Fruit fly (Drosophila melanogaster) whole organism, embryonic: ENCODE results near the gene Srpk79D.

Source experiments
- B-H1 ChIP-seq: fragments of 200-800 bp; sonication (Bioruptor generic); IDR thresholded peaks from 3 replicates; pipeline ENCODE4 v1.3.6; 2022; ENCODE audit warnings: missing biosample characterization, missing genetic modification characterization
- CG10979 ChIP-seq: fragments of 200-800 bp; sonication (Bioruptor generic); optimal IDR thresholded peaks from 2 replicates; lab custom pipeline; 2018; ENCODE audit warnings: missing biosample characterization, mild to moderate bottlenecking, missing genetic modification characterization, moderate library complexity
- CG13296 ChIP-seq: fragments of 200-800 bp; sonication (Bioruptor generic); optimal IDR thresholded peaks from 3 replicates; lab custom pipeline; 2018; ENCODE audit warnings: missing biosample characterization, mild to moderate bottlenecking, missing genetic modification characterization
- CG13775 ChIP-seq: fragments of 200-800 bp; sonication (Bioruptor generic); optimal IDR thresholded peaks from 3 replicates; lab custom pipeline; 2017; ENCODE audit warnings: missing biosample characterization, mild to moderate bottlenecking, missing genetic modification characterization
- CG14014 ChIP-seq: fragments of 200-800 bp; sonication (Bioruptor generic); IDR thresholded peaks from 2 replicates; pipeline ENCODE4 v1.3.6; 2022; ENCODE audit warnings: missing biosample characterization, missing genetic modification characterization
- CG14050 ChIP-seq: fragments of 200-800 bp; sonication (Bioruptor generic); IDR thresholded peaks from 3 replicates; pipeline ENCODE4 v1.3.6; 2022; ENCODE audit warnings: missing biosample characterization, missing genetic modification characterization
- CG14441 ChIP-seq: fragments of 200-800 bp; sonication (Bioruptor generic); IDR thresholded peaks from 2 replicates; pipeline ENCODE4 v1.3.6; 2022; ENCODE audit warnings: missing biosample characterization, missing genetic modification characterization
- CG14710 ChIP-seq: fragments of 200-800 bp; sonication (Bioruptor generic); optimal IDR thresholded peaks from 3 replicates; lab custom pipeline; 2019; ENCODE audit warnings: missing biosample characterization, mild to moderate bottlenecking, missing genetic modification characterization, moderate library complexity
- CG1529 ChIP-seq: fragments of 200-800 bp; sonication (Bioruptor generic); optimal IDR thresholded peaks from 3 replicates; lab custom pipeline; 2018; ENCODE audit warnings: missing biosample characterization, missing genetic modification characterization
- CG1603 ChIP-seq: fragments of 200-800 bp; sonication (Bioruptor generic); optimal IDR thresholded peaks from 2 replicates; lab custom pipeline; 2019; ENCODE audit warnings: missing biosample characterization, mild to moderate bottlenecking, missing genetic modification characterization, moderate library complexity
- CG18476 ChIP-seq: fragments of 200-800 bp; sonication (Bioruptor generic); optimal IDR thresholded peaks from 2 replicates; lab custom pipeline; 2016; ENCODE audit warnings: missing biosample characterization, mild to moderate bottlenecking, missing genetic modification characterization
- CG31224 ChIP-seq: fragments of 200-800 bp; sonication (Bioruptor generic); IDR thresholded peaks from 2 replicates; pipeline ENCODE4 v1.3.6; 2022; ENCODE audit warnings: missing biosample characterization, missing genetic modification characterization
- CG32772 ChIP-seq: fragments of 200-800 bp; sonication (Bioruptor generic); IDR thresholded peaks from 2 replicates; pipeline ENCODE4 v1.3.6; 2022; ENCODE audit warnings: missing biosample characterization, missing genetic modification characterization
- CG3726 ChIP-seq: fragments of 200-800 bp; sonication (Bioruptor generic); IDR thresholded peaks from 3 replicates; pipeline ENCODE4, ENCODE4 v1.3.6; 2022; ENCODE audit warnings: missing biosample characterization, missing genetic modification characterization
- CG6254 ChIP-seq: fragments of 200-800 bp; sonication (Bioruptor generic); optimal IDR thresholded peaks from 3 replicates; lab custom pipeline; 2017; ENCODE audit warnings: mild to moderate bottlenecking, missing biosample characterization, missing genetic modification reagents, missing genetic modification characterization
- CG7556 ChIP-seq: fragments of 200-800 bp; sonication (Bioruptor generic); optimal IDR thresholded peaks from 2 replicates; lab custom pipeline; 2017; ENCODE audit warnings: missing biosample characterization, mild to moderate bottlenecking, missing genetic modification characterization
- CG8281 ChIP-seq: fragments of 200-800 bp; sonication (Bioruptor generic); optimal IDR thresholded peaks from 2 replicates; lab custom pipeline; 2018; ENCODE audit warnings: missing biosample characterization, mild to moderate bottlenecking, missing genetic modification characterization, moderate library complexity
- CG8924 ChIP-seq: fragments of 200-800 bp; optimal IDR thresholded peaks from 3 replicates; lab custom pipeline; 2019; ENCODE audit warnings: missing biosample characterization, mild to moderate bottlenecking, missing genetic modification characterization, moderate library complexity
- CG9609 ChIP-seq: fragments of 200-800 bp; sonication (Bioruptor generic); optimal IDR thresholded peaks from 3 replicates; lab custom pipeline; 2016; ENCODE audit warnings: missing biosample characterization, missing genetic modification characterization
- CG9932 ChIP-seq: fragments of 200-800 bp; sonication (Bioruptor generic); IDR thresholded peaks from 2 replicates; pipeline ENCODE4 v1.3.6; 2022; ENCODE audit warnings: missing biosample characterization, missing genetic modification characterization
- CHES-1-like ChIP-seq: fragments of 200-800 bp; sonication (Bioruptor generic); optimal IDR thresholded peaks from 2 replicates; lab custom pipeline; 2016; ENCODE audit warnings: missing biosample characterization, missing genetic modification characterization
- Chrac-16 ChIP-seq: fragments of 200-800 bp; sonication (Bioruptor generic); optimal IDR thresholded peaks from 3 replicates; lab custom pipeline; 2016; ENCODE audit warnings: missing biosample characterization, missing genetic modification characterization
- D19A ChIP-seq: fragments of 200-800 bp; optimal IDR thresholded peaks from 3 replicates; lab custom pipeline; 2019; ENCODE audit warnings: missing biosample characterization, mild to moderate bottlenecking, missing genetic modification characterization, moderate library complexity
- Gug ChIP-seq: fragments of 200-800 bp; sonication (Bioruptor generic); IDR thresholded peaks from 4 replicates; pipeline ENCODE4 v1.3.6; 2022; ENCODE audit warnings: missing biosample characterization, missing genetic modification characterization
- Hey ChIP-seq: fragments of 200-800 bp; sonication (Bioruptor generic); optimal IDR thresholded peaks from 3 replicates; lab custom pipeline; 2018; ENCODE audit warnings: missing biosample characterization, mild to moderate bottlenecking, missing genetic modification characterization
- Hsf ChIP-seq: fragments of 200-800 bp; sonication (Bioruptor generic); optimal IDR thresholded peaks from 3 replicates; lab custom pipeline; 2016; ENCODE audit warnings: missing biosample characterization, missing genetic modification characterization
- Lim3 ChIP-seq: fragments of 200-800 bp; sonication (Bioruptor generic); IDR thresholded peaks from 2 replicates; pipeline ENCODE4 v1.3.6; 2022; ENCODE audit warnings: missing biosample characterization, missing genetic modification characterization
- Mad ChIP-seq: fragments of 200-800 bp; sonication (Bioruptor generic); optimal IDR thresholded peaks from 2 replicates; lab custom pipeline; 2016; ENCODE audit warnings: missing biosample characterization, missing genetic modification characterization
- Med ChIP-seq: fragments of 200-800 bp; sonication (Bioruptor generic); peaks from one replicate; lab custom pipeline; 2016; ENCODE audit warnings: missing biosample characterization, missing genetic modification characterization, mild to moderate bottlenecking, inconsistent platforms, moderate library complexity
- Meics ChIP-seq: fragments of 200-800 bp; sonication (Bioruptor generic); optimal IDR thresholded peaks from 2 replicates; lab custom pipeline; 2017; ENCODE audit warnings: missing biosample characterization, mild to moderate bottlenecking, missing genetic modification characterization
- Six4 ChIP-seq: fragments of 200-800 bp; sonication (Bioruptor generic); optimal IDR thresholded peaks from 2 replicates; lab custom pipeline; 2016; ENCODE audit warnings: missing biosample characterization, missing genetic modification characterization
- Sox100B ChIP-seq: fragments of 200-800 bp; sonication (Bioruptor generic); optimal IDR thresholded peaks from 3 replicates; lab custom pipeline; 2018; ENCODE audit warnings: missing biosample characterization, mild to moderate bottlenecking, missing genetic modification characterization
- Ssrp ChIP-seq: fragments of 200-800 bp; sonication (Bioruptor generic); optimal IDR thresholded peaks from 2 replicates; lab custom pipeline; 2018; ENCODE audit warnings: missing biosample characterization, mild to moderate bottlenecking, missing genetic modification characterization, moderate library complexity
- al ChIP-seq: fragments of 200-800 bp; sonication (Bioruptor generic); IDR thresholded peaks from 2 replicates; pipeline ENCODE4 v1.3.6; 2022; ENCODE audit warnings: missing biosample characterization, missing genetic modification characterization
- chif ChIP-seq, 2 experiments: fragments of 200-800 bp; sonication (Bioruptor generic); optimal IDR thresholded peaks; 3 replicates each; lab custom pipeline; 2016; ENCODE audit warnings: missing biosample characterization in 2 of 2, missing genetic modification characterization in 2 of 2
- corto ChIP-seq: fragments of 200-800 bp; sonication (Bioruptor generic); optimal IDR thresholded peaks from 2 replicates; lab custom pipeline; 2016; ENCODE audit warnings: missing biosample characterization, mild to moderate bottlenecking, missing genetic modification characterization, moderate library complexity
- danr ChIP-seq: fragments of 200-800 bp; sonication (Bioruptor generic); IDR thresholded peaks from 2 replicates; pipeline ENCODE4 v1.3.6; 2022; ENCODE audit warnings: missing biosample characterization, missing genetic modification characterization
- dimm ChIP-seq: fragments of 200-800 bp; sonication (Bioruptor generic); IDR thresholded peaks from 2 replicates; pipeline ENCODE4 v1.3.6; 2022; ENCODE audit warnings: missing biosample characterization, missing genetic modification characterization
- dmrt99B ChIP-seq: fragments of 200-800 bp; sonication (Bioruptor generic); optimal IDR thresholded peaks from 2 replicates; lab custom pipeline; 2018; ENCODE audit warnings: missing biosample characterization, mild to moderate bottlenecking, missing genetic modification characterization, moderate library complexity
- dpn ChIP-seq, 2 experiments: fragments of 200-800 bp; sonication (Bioruptor generic); optimal IDR thresholded peaks; 3 replicates each; lab custom pipeline; 2016; ENCODE audit warnings: missing biosample characterization in 2 of 2, missing genetic modification characterization in 2 of 2
- gsb ChIP-seq: fragments of 200-800 bp; sonication (Bioruptor generic); IDR thresholded peaks from 2 replicates; pipeline ENCODE4 v1.3.6; 2022; ENCODE audit warnings: missing biosample characterization, missing genetic modification characterization
- ham ChIP-seq: fragments of 200-800 bp; sonication (Bioruptor generic); IDR thresholded peaks from 2 replicates; pipeline ENCODE4 v1.3.6; 2022; ENCODE audit warnings: missing biosample characterization, missing genetic modification characterization
- hkb ChIP-seq, 2 experiments: fragments of 200-800 bp in 1 of 2; fragments of >200 bp in 1 of 2; sonication (Bioruptor generic) in 1 of 2; IDR thresholded peaks in 1 of 2; optimal IDR thresholded peaks in 1 of 2; 2 replicates each; pipeline versions ENCODE4 v1.3.6 to Lab custom; 2017 to 2022; ENCODE audit warnings: missing biosample characterization in 1 of 2, missing genetic modification characterization in 1 of 2
- klu ChIP-seq: fragments of 200-800 bp; sonication (Bioruptor generic); IDR thresholded peaks from 2 replicates; pipeline ENCODE4 v1.3.6; 2022; ENCODE audit warnings: missing biosample characterization, missing genetic modification characterization
- org-1 ChIP-seq: fragments of 200-800 bp; sonication (Bioruptor generic); optimal IDR thresholded peaks from 2 replicates; lab custom pipeline; 2017; ENCODE audit warnings: missing biosample characterization, missing genetic modification characterization
- pnt ChIP-seq: fragments of 200-800 bp; sonication (Bioruptor generic); optimal IDR thresholded peaks from 3 replicates; lab custom pipeline; 2016; ENCODE audit warnings: missing biosample characterization, missing genetic modification characterization
- row ChIP-seq: fragments of 200-800 bp; sonication (Bioruptor generic); IDR thresholded peaks from 3 replicates; pipeline ENCODE4 v1.3.6; 2022; ENCODE audit warnings: missing biosample characterization, missing genetic modification characterization
- ssp ChIP-seq: fragments of 200-800 bp; sonication (Bioruptor generic); IDR thresholded peaks from 2 replicates; pipeline ENCODE4 v1.3.6; 2022; ENCODE audit warnings: missing biosample characterization, missing genetic modification characterization
- sug ChIP-seq: fragments of 200-800 bp; optimal IDR thresholded peaks from 2 replicates; lab custom pipeline; 2019; ENCODE audit warnings: missing biosample characterization, mild to moderate bottlenecking, missing genetic modification characterization, moderate library complexity
- vvl ChIP-seq: fragments of 200-800 bp; sonication (Bioruptor generic); IDR thresholded peaks from 2 replicates; pipeline ENCODE4 v1.3.6; 2022; ENCODE audit warnings: missing biosample characterization, missing genetic modification characterization
- wor ChIP-seq: fragments of 200-800 bp; sonication (Bioruptor generic); IDR thresholded peaks from 2 replicates; pipeline ENCODE4 v1.3.6; 2022; ENCODE audit warnings: missing biosample characterization, missing genetic modification characterization

The Srpk79D gene

dm6 chr3L:22277186-22277585, 3.4 kb downstream of the Srpk79D start (continued):
- TF ChIP-seq CG9932 (GFP tag; lab: Robert Waterston, UW) = peak; percentile 74
- peak; percentile 56 for TF ChIP-seq CG32772 (GFP tag; lab: Robert Waterston, UW)
- peak; percentile 40; the same call in 1 of the 2 replicates for TF ChIP-seq wor (GFP tag; lab: Robert Waterston, UW)
- TF ChIP-seq corto = no peak
- TF ChIP-seq dmrt99B (tag; lab: Kevin White, UChicago) = no peak
- peak; percentile 39 for TF ChIP-seq CG7556 (GFP tag; lab: Kevin White, UChicago)
- TF ChIP-seq CG8924 = peak; percentile 20
- TF ChIP-seq Hsf = peak; percentile 34
- TF ChIP-seq al = peak; percentile 75
- peak; percentile 5 for TF ChIP-seq CG6254 (GFP tag; lab: Kevin White, UChicago)
- peak; percentile 91 for TF ChIP-seq Med (GFP tag; lab: Kevin White, UChicago)
- 0 out of 2 replicates have a peak, but pooled peaks have one; percentile 8 for TF ChIP-seq gsb (GFP tag; lab: Robert Waterston, UW)
- TF ChIP-seq row = peak; percentile 68
- TF ChIP-seq CG14050 (GFP tag; lab: Robert Waterston, UW) = peak; percentile 53; the same call in 1 of the 3 replicates
- peak; percentile 12 for TF ChIP-seq CG18476 (GFP tag; lab: Kevin White, UChicago)
- peak; percentile 29 for TF ChIP-seq Chrac-16 (GFP tag; lab: Kevin White, UChicago)
- TF ChIP-seq CG31224 (GFP tag; lab: Robert Waterston, UW) = peak; percentile 51; the same call in 1 of the 2 replicates
- peak; percentile 5 for TF ChIP-seq CHES-1-like (GFP tag; lab: Kevin White, UChicago)
- TF ChIP-seq Hey = no peak
- no peak for TF ChIP-seq org-1
- no peak for TF ChIP-seq CG1603 (tag; lab: Kevin White, UChicago)
- TF ChIP-seq vvl = peak; percentile 55
- TF ChIP-seq klu (GFP tag; lab: Robert Waterston, UW) = peak; percentile 67; the same call in 1 of the 2 replicates
- TF ChIP-seq ssp (GFP tag; lab: Robert Waterston, UW) = peak; percentile 5; the same call in 1 of the 2 replicates
- 0 out of 2 replicates have a peak, but pooled peaks have one; percentile 10 for TF ChIP-seq Lim3 (GFP tag; lab: Robert Waterston, UW)
- peak; percentile 14 for TF ChIP-seq CG9609
- no peak for TF ChIP-seq CG3726
- TF ChIP-seq Ssrp = peak; percentile 55
- no peak for TF ChIP-seq Sox100B (GFP tag; lab: Kevin White, UChicago)
- peak; percentile 12 for TF ChIP-seq Mad (GFP tag; lab: Kevin White, UChicago)
- peak; percentile 38; the same call in 1 of the 2 replicates for TF ChIP-seq CG14441 (GFP tag; lab: Robert Waterston, UW)
- TF ChIP-seq Six4 (GFP tag; lab: Kevin White, UChicago) = peak; percentile 21
- TF ChIP-seq ham (GFP tag; lab: Robert Waterston, UW) = no peak
- peak; percentile 70; the same call in 2 of the 4 replicates for TF ChIP-seq Gug (GFP tag; lab: Robert Waterston, UW)
- peak in 1 of 2 experiments; percentile 38 for TF ChIP-seq dpn (GFP tag; optimal IDR thresholded peaks at IDR 0.05; lab: Kevin White, UChicago)
- TF ChIP-seq CG8281 (tag; lab: Kevin White, UChicago) = peak; percentile 28
- no peak for TF ChIP-seq Meics
- TF ChIP-seq D19A (tag; lab: Kevin White, UChicago) = no peak
- peak; percentile 59 for TF ChIP-seq danr (GFP tag; lab: Robert Waterston, UW)
- peak; percentile 0 for TF ChIP-seq CG1529 (GFP tag; lab: Kevin White, UChicago)
- peak in 1 of 2 experiments; percentile 31 for TF ChIP-seq chif (GFP tag; optimal IDR thresholded peaks at IDR 0.05; lab: Kevin White, UChicago)
- peak; percentile 40 for TF ChIP-seq pnt (GFP tag; lab: Kevin White, UChicago)
- TF ChIP-seq dimm (GFP tag; lab: Robert Waterston, UW) = peak; percentile 23; the same call in 1 of the 2 replicates
- TF ChIP-seq CG13775 (GFP tag; lab: Kevin White, UChicago) = peak; percentile 10
- TF ChIP-seq CG14710 = no peak
- peak; percentile 54 for TF ChIP-seq CG10979 (tag; lab: Kevin White, UChicago)
- no peak for TF ChIP-seq sug (tag; lab: Kevin White, UChicago)
- 0 out of 3 replicates have a peak, but pooled peaks have one; percentile 12 for TF ChIP-seq B-H1 (GFP tag; lab: Robert Waterston, UW)
- no peak for TF ChIP-seq hkb (optimal IDR thresholded peaks at IDR 0.05; lab: Kevin White, UChicago)
- TF ChIP-seq hkb (GFP tag; IDR thresholded peaks at IDR 0.05; lab: Robert Waterston, UW) = 0 out of 2 replicates have a peak, but pooled peaks have one; percentile 33
- peak; percentile 40; the same call in 1 of the 2 replicates for TF ChIP-seq CG14014 (GFP tag; lab: Robert Waterston, UW)
- peak; percentile 32 for TF ChIP-seq CG13296
